Worm (Caenorhabditis elegans) whole organism, L2 larva: ENCODE data around the gene panl-3.
A peak's percentile ranks its signal among the peaks of the same experiment; 100 is the strongest.

Experiments used
- F13H6.1 ChIP-seq: sonication (generic microtip); optimal IDR thresholded peaks from 2 replicates; lab custom pipeline; 2016; ENCODE audit warnings: missing genetic modification characterization, missing compliant biosample characterization
- Y55F3AM.14 ChIP-seq: fragments of 200-800 bp; sonication (Bioruptor generic); optimal IDR thresholded peaks from 2 replicates; lab custom pipeline; 2018; ENCODE audit warnings: mild to moderate bottlenecking, missing genetic modification characterization, missing compliant biosample characterization
- ZK546.5 ChIP-seq: sonication (generic microtip); optimal IDR thresholded peaks from 2 replicates; lab custom pipeline; 2017; ENCODE audit warnings: missing biosample characterization, missing genetic modification characterization
- alr-1 ChIP-seq: fragments of 150-350 bp; optimal IDR thresholded peaks from 2 replicates; lab custom pipeline; 2014; ENCODE audit warnings: missing biosample characterization, missing genetic modification characterization
- ama-1 ChIP-seq: fragments of 150-350 bp; optimal IDR thresholded peaks from 2 replicates; lab custom pipeline; 2018; ENCODE audit warnings: inconsistent platforms
- blmp-1 ChIP-seq: sonication (generic microtip); optimal IDR thresholded peaks from 2 replicates; lab custom pipeline; 2017; ENCODE audit warnings: missing genetic modification characterization, mild to moderate bottlenecking, missing compliant biosample characterization, antibody characterized with exemption, moderate library complexity; ENCODE audit not compliant: insufficient read depth
- ceh-16 ChIP-seq: fragments of 150-350 bp; optimal IDR thresholded peaks from 2 replicates; lab custom pipeline; 2014; ENCODE audit warnings: missing biosample characterization, missing genetic modification characterization
- ceh-82 ChIP-seq: fragments of 150-350 bp; optimal IDR thresholded peaks from 2 replicates; lab custom pipeline; 2014; ENCODE audit warnings: missing biosample characterization, missing genetic modification characterization
- crh-2 ChIP-seq: sonication (generic microtip); optimal IDR thresholded peaks from 2 replicates; lab custom pipeline; 2017; ENCODE audit warnings: missing biosample characterization, missing genetic modification characterization
- dmd-4 ChIP-seq: sonication (generic microtip); optimal IDR thresholded peaks from 2 replicates; lab custom pipeline; 2017; ENCODE audit warnings: missing biosample characterization, missing genetic modification characterization
- egl-27 ChIP-seq: sonication (generic microtip); optimal IDR thresholded peaks from 3 replicates; lab custom pipeline; 2017; ENCODE audit warnings: missing biosample characterization, missing genetic modification reagents, missing genetic modification characterization
- elt-1 ChIP-seq: fragments of 150-350 bp; optimal IDR thresholded peaks from 2 replicates; lab custom pipeline; 2014; ENCODE audit warnings: missing biosample characterization, missing genetic modification characterization
- elt-3 ChIP-seq: sonication (generic microtip); optimal IDR thresholded peaks from 2 replicates; lab custom pipeline; 2017; ENCODE audit warnings: missing biosample characterization, missing genetic modification characterization
- fos-1 ChIP-seq: fragments of 150-350 bp; optimal IDR thresholded peaks from 2 replicates; lab custom pipeline; 2014; ENCODE audit warnings: missing biosample characterization, missing genetic modification characterization
- gmeb-1 ChIP-seq: fragments of 150-350 bp; optimal IDR thresholded peaks from 2 replicates; lab custom pipeline; 2014; ENCODE audit warnings: missing biosample characterization, missing genetic modification characterization
- lin-13 ChIP-seq: fragments of 150-350 bp; optimal IDR thresholded peaks from 2 replicates; lab custom pipeline; 2014; ENCODE audit warnings: missing biosample characterization, missing genetic modification reagents, missing genetic modification characterization
- lin-39 ChIP-seq: fragments of 150-350 bp; optimal IDR thresholded peaks from 2 replicates; lab custom pipeline; 2014; ENCODE audit warnings: missing biosample characterization, missing genetic modification reagents, missing genetic modification characterization
- lsy-2 ChIP-seq, 2 experiments: fragments of 150-350 bp in 1 of 2; sonication (generic microtip) in 1 of 2; optimal IDR thresholded peaks; 2 replicates each; lab custom pipeline; 2014 to 2017; ENCODE audit warnings: missing biosample characterization in 2 of 2, missing genetic modification characterization in 2 of 2
- mbf-1 ChIP-seq: sonication (generic microtip); optimal IDR thresholded peaks from 2 replicates; lab custom pipeline; 2017; ENCODE audit warnings: missing biosample characterization, missing genetic modification characterization
- mdl-1 ChIP-seq, 2 experiments: fragments of 150-350 bp in 1 of 2; sonication (generic microtip) in 1 of 2; optimal IDR thresholded peaks; 2 replicates each; lab custom pipeline; 2017; ENCODE audit warnings: missing biosample characterization in 2 of 2, missing genetic modification characterization in 2 of 2
- nhr-10 ChIP-seq: sonication (generic microtip); optimal IDR thresholded peaks from 2 replicates; lab custom pipeline; 2017; ENCODE audit warnings: missing biosample characterization, missing genetic modification characterization
- nhr-12 ChIP-seq: fragments of 150-350 bp; optimal IDR thresholded peaks from 2 replicates; lab custom pipeline; 2014; ENCODE audit warnings: missing biosample characterization, missing genetic modification characterization
- nhr-129 ChIP-seq: fragments of 150-350 bp; optimal IDR thresholded peaks from 2 replicates; lab custom pipeline; 2014; ENCODE audit warnings: missing biosample characterization, missing genetic modification characterization
- nhr-21 ChIP-seq: fragments of 150-350 bp; optimal IDR thresholded peaks from 2 replicates; lab custom pipeline; 2014; ENCODE audit warnings: missing biosample characterization, missing genetic modification characterization
- nhr-23 ChIP-seq: fragments of 150-350 bp; optimal IDR thresholded peaks from 2 replicates; lab custom pipeline; 2014; ENCODE audit warnings: missing biosample characterization, missing genetic modification reagents, missing genetic modification characterization
- nhr-25 ChIP-seq: fragments of 150-350 bp; sonication (generic microtip); optimal IDR thresholded peaks from 3 replicates; lab custom pipeline; 2014; ENCODE audit warnings: missing biosample characterization, missing genetic modification characterization
- nhr-77 ChIP-seq: fragments of 150-350 bp; optimal IDR thresholded peaks from 2 replicates; lab custom pipeline; 2014; ENCODE audit warnings: missing biosample characterization, missing genetic modification characterization
- sem-4 ChIP-seq: fragments of 150-350 bp; optimal IDR thresholded peaks from 2 replicates; lab custom pipeline; 2014; ENCODE audit warnings: missing biosample characterization, missing genetic modification reagents, missing genetic modification characterization
- skn-1 ChIP-seq: sonication (generic microtip); optimal IDR thresholded peaks from 2 replicates; lab custom pipeline; 2017; ENCODE audit warnings: missing biosample characterization, missing genetic modification characterization
- sma-3 ChIP-seq: sonication (generic microtip); optimal IDR thresholded peaks from 2 replicates; lab custom pipeline; 2016; ENCODE audit warnings: missing genetic modification reagents, missing genetic modification characterization, missing compliant biosample characterization
- sma-9 ChIP-seq, 2 experiments: fragments of 150-350 bp in 1 of 2; sonication (generic microtip) in 1 of 2; optimal IDR thresholded peaks; 2 replicates each; lab custom pipeline; 2014 to 2016; ENCODE audit warnings: missing genetic modification characterization in 2 of 2, mild to moderate bottlenecking in 1 of 2, missing biosample characterization in 1 of 2, missing compliant biosample characterization in 1 of 2, missing genetic modification reagents in 1 of 2, moderate library complexity in 1 of 2
- snpc-4 ChIP-seq: fragments of 150-350 bp; optimal IDR thresholded peaks from 2 replicates; lab custom pipeline; 2014; ENCODE audit warnings: missing biosample characterization, missing genetic modification characterization
- unc-55 ChIP-seq: fragments of 150-350 bp; sonication (generic microtip); optimal IDR thresholded peaks from 3 replicates; lab custom pipeline; 2014; ENCODE audit warnings: missing biosample characterization, missing genetic modification reagents, missing genetic modification characterization
- ztf-1 ChIP-seq: fragments of 200-800 bp; sonication (Bioruptor generic); conservative IDR thresholded peaks from 2 replicates; pipeline ENCODE4 v1.3.6; 2022; ENCODE audit warnings: missing genetic modification characterization, missing compliant biosample characterization
- ztf-4 ChIP-seq: fragments of 150-350 bp; optimal IDR thresholded peaks from 2 replicates; lab custom pipeline; 2014; ENCODE audit warnings: missing biosample characterization, missing genetic modification characterization

The panl-3 gene

ce11 chrIII:9798478-9799157 is 20.2 kb upstream of the panl-3 start, which contains the start of gene ZK632.2:
Gene ZK632.2 (plus strand): TSS chrIII:9799107.
- peak in 1 of 2 experiments; percentile 17 for TF ChIP-seq lsy-2 (tag; optimal IDR thresholded peaks at IDR 0.05; lab: Kevin White, UChicago)
- peak; percentile 13 for TF ChIP-seq nhr-129 (tag; lab: Kevin White, UChicago)
- no peak for TF ChIP-seq egl-27 (tag; lab: Kevin White, UChicago)

- TF ChIP-seq lsy-2 (tag; optimal IDR thresholded peaks at IDR 0.05; lab: Kevin White, UChicago): no peak
- TF ChIP-seq nhr-10 (tag; lab: Kevin White, UChicago): no peak
- TF ChIP-seq Y55F3AM.14 (GFP tag; lab: Kevin White, UChicago): no peak
- TF ChIP-seq snpc-4 (tag; lab: Kevin White, UChicago): no peak
- no peak for TF ChIP-seq ceh-82
- no peak for TF ChIP-seq elt-1
- TF ChIP-seq blmp-1: no peak
- TF ChIP-seq, all 48 proteins: peak for 0
Measured at ce11 chrIII:9802045-9802444, 16.8 kb upstream of the panl-3 start.

ce11 chrIII:9804997-9805610 is 13.8 kb upstream of the panl-3 start, which contains the start of gene riok-3:
Gene riok-3 (minus strand): TSS chrIII:9805011.
- TF ChIP-seq egl-27 (tag; lab: Kevin White, UChicago) (no peak), snpc-4 (tag; lab: Kevin White, UChicago) (no peak), nhr-129 (tag; lab: Kevin White, UChicago) (peak; percentile 96), lsy-2 (tag; optimal IDR thresholded peaks at IDR 0.05; lab: Kevin White, UChicago) (peak in 1 of 2 experiments; percentile 19), elt-1 (no peak), ama-1 (lab: Kevin White, UChicago) (no peak), gmeb-1 (tag; lab: Kevin White, UChicago) (peak; percentile 19), lin-39 (tag; lab: Kevin White, UChicago) (no peak), lin-13 (GFP tag; lab: Kevin White, UChicago) (peak; percentile 37), nhr-12 (tag; lab: Kevin White, UChicago) (no peak), ceh-82 (no peak), nhr-10 (tag; lab: Kevin White, UChicago) (no peak), sma-3 (GFP tag; lab: Kevin White, UChicago) (peak; percentile 42), nhr-21 (peak; percentile 26), ztf-4 (tag; lab: Kevin White, UChicago) (peak; percentile 46), crh-2 (tag; lab: Kevin White, UChicago) (no peak), alr-1 (tag; lab: Kevin White, UChicago) (no peak)

ce11 chrIII:9806968-9807559 is 11.8 kb upstream of the panl-3 start, which contains the start of gene ZK632.4:
Gene ZK632.4 (minus strand): TSS chrIII:9807454.
- no peak for TF ChIP-seq mbf-1 (tag; lab: Kevin White, UChicago)
- peak; percentile 56 for TF ChIP-seq sma-9 (GFP tag; optimal IDR thresholded peaks at IDR 0.05; lab: Kevin White, UChicago)
- TF ChIP-seq sma-9 (tag; optimal IDR thresholded peaks at IDR 0.05; lab: Kevin White, UChicago): no peak
- peak; percentile 10 for TF ChIP-seq nhr-129 (tag; lab: Kevin White, UChicago)
- TF ChIP-seq ZK546.5 (tag; lab: Kevin White, UChicago): no peak
- TF ChIP-seq Y55F3AM.14 (GFP tag; lab: Kevin White, UChicago): no peak
- peak; percentile 28 for TF ChIP-seq nhr-25
- no peak for TF ChIP-seq mdl-1 (tag; optimal IDR thresholded peaks at IDR 0.05; lab: Kevin White, UChicago)
- no peak for TF ChIP-seq ztf-1 (GFP tag; lab: Robert Waterston, UW)
- TF ChIP-seq lin-13 (GFP tag; lab: Kevin White, UChicago): no peak
- no peak for TF ChIP-seq ztf-4 (tag; lab: Kevin White, UChicago)
- TF ChIP-seq, all 48 proteins: peak for 3

- TF ChIP-seq fos-1 (tag; lab: Kevin White, UChicago) (no peak), lsy-2 (tag; optimal IDR thresholded peaks at IDR 0.05; lab: Kevin White, UChicago) (peak in 1 of 2 experiments; percentile 26), ceh-16 (no peak), sma-3 (GFP tag; lab: Kevin White, UChicago) (peak; percentile 61), ztf-4 (tag; lab: Kevin White, UChicago) (peak; percentile 14), crh-2 (tag; lab: Kevin White, UChicago) (peak; percentile 23), mbf-1 (tag; lab: Kevin White, UChicago) (no peak), nhr-23 (tag; lab: Kevin White, UChicago) (no peak), ama-1 (lab: Kevin White, UChicago) (peak; percentile 80), lin-39 (tag; lab: Kevin White, UChicago) (no peak), unc-55 (GFP tag; lab: Kevin White, UChicago) (no peak), gmeb-1 (tag; lab: Kevin White, UChicago) (peak; percentile 52), skn-1 (tag; lab: Kevin White, UChicago) (no peak), elt-3 (tag; lab: Kevin White, UChicago) (no peak), ztf-1 (GFP tag; lab: Robert Waterston, UW) (no peak), nhr-77 (tag; lab: Kevin White, UChicago) (no peak), sem-4 (tag; lab: Kevin White, UChicago) (no peak), nhr-25 (peak; percentile 75), nhr-129 (tag; lab: Kevin White, UChicago) (peak; percentile 13), Y55F3AM.14 (GFP tag; lab: Kevin White, UChicago) (peak; percentile 3), alr-1 (tag; lab: Kevin White, UChicago) (no peak), blmp-1 (peak; percentile 46), sma-9 (GFP tag; optimal IDR thresholded peaks at IDR 0.05; lab: Kevin White, UChicago) (peak; percentile 62), sma-9 (tag; optimal IDR thresholded peaks at IDR 0.05; lab: Kevin White, UChicago) (no peak), dmd-4 (tag; lab: Kevin White, UChicago) (no peak), ceh-82 (no peak), F13H6.1 (tag; lab: Kevin White, UChicago) (no peak), nhr-21 (peak; percentile 63), mdl-1 (tag; optimal IDR thresholded peaks at IDR 0.05; lab: Kevin White, UChicago) (peak in 1 of 2 experiments; percentile 28)
Measured at ce11 chrIII:9807560-9808046, 11.3 kb upstream of the panl-3 start.
